Worm (Caenorhabditis elegans): ENCODE measurements around the gene R04B5.5.

ce11 chrV:10083999-10084468 is 3.2 kb upstream of the R04B5.5 start, which contains the start of gene nhr-12:
- no peak for TF ChIP-seq ama-1 (optimal IDR thresholded peaks at IDR 0.05)
- TF ChIP-seq hlh-30 (tag; optimal IDR thresholded peaks at IDR 0.05; ENCODE audit: insufficient read depth) = no peak
- no peak for TF ChIP-seq ceh-45 (GFP tag; IDR thresholded peaks at IDR 0.05)
- no peak for TF ChIP-seq hlh-13 (GFP tag; optimal IDR thresholded peaks at IDR 0.05)
- TF ChIP-seq nhr-11 (tag; optimal IDR thresholded peaks at IDR 0.05) = no peak
- no peak for TF ChIP-seq ceh-6 (GFP tag; optimal IDR thresholded peaks at IDR 0.05)
